Fruit fly (Drosophila melanogaster) whole organism, embryonic: ENCODE results near the gene Rab14.

Experiments used
- Atf6 ChIP-seq: fragments of 200-800 bp; sonication (Bioruptor generic); IDR thresholded peaks from 2 replicates; pipeline ENCODE4 v1.3.6; 2022; ENCODE audit warnings: missing biosample characterization, missing genetic modification characterization
- Awh ChIP-seq: fragments of 200-800 bp; sonication (Bioruptor generic); IDR thresholded peaks from 2 replicates; pipeline ENCODE4, ENCODE4 v1.3.6; 2022; ENCODE audit warnings: missing biosample characterization, missing genetic modification characterization
- Blimp-1 ChIP-seq: fragments of 200-800 bp; sonication (Bioruptor generic); optimal IDR thresholded peaks from 3 replicates; lab custom pipeline; 2018; ENCODE audit warnings: missing biosample characterization, missing genetic modification characterization, mild to moderate bottlenecking, moderate library complexity, missing genetic modification reagents
- CG11723 ChIP-seq: fragments of 200-800 bp; sonication (Bioruptor generic); optimal IDR thresholded peaks from 2 replicates; lab custom pipeline; 2017; ENCODE audit warnings: missing biosample characterization, mild to moderate bottlenecking, missing genetic modification characterization
- CG1233 ChIP-seq: fragments of 200-800 bp; sonication (Bioruptor generic); optimal IDR thresholded peaks from 4 replicates; lab custom pipeline; 2018; ENCODE audit warnings: missing biosample characterization, mild to moderate bottlenecking, missing genetic modification characterization
- CG13296 ChIP-seq: fragments of 200-800 bp; sonication (Bioruptor generic); optimal IDR thresholded peaks from 3 replicates; lab custom pipeline; 2018; ENCODE audit warnings: missing biosample characterization, mild to moderate bottlenecking, missing genetic modification characterization
- CG15269 ChIP-seq: fragments of 200-800 bp; sonication (Bioruptor generic); optimal IDR thresholded peaks from 2 replicates; lab custom pipeline; 2018; ENCODE audit warnings: missing biosample characterization, mild to moderate bottlenecking, missing genetic modification characterization, moderate library complexity
- CG1603 ChIP-seq: fragments of 200-800 bp; sonication (Bioruptor generic); optimal IDR thresholded peaks from 2 replicates; lab custom pipeline; 2019; ENCODE audit warnings: missing biosample characterization, mild to moderate bottlenecking, missing genetic modification characterization, moderate library complexity
- CG16863 ChIP-seq: fragments of 200-800 bp; sonication (Bioruptor generic); optimal IDR thresholded peaks from 3 replicates; lab custom pipeline; 2016; ENCODE audit warnings: missing biosample characterization, missing genetic modification characterization
- CG17359 ChIP-seq: fragments of 200-800 bp; sonication (Bioruptor generic); optimal IDR thresholded peaks from 3 replicates; lab custom pipeline; 2018; ENCODE audit warnings: missing biosample characterization, mild to moderate bottlenecking, missing genetic modification characterization, moderate library complexity
- CG17829 ChIP-seq: fragments of 200-800 bp; optimal IDR thresholded peaks from 2 replicates; lab custom pipeline; 2019; ENCODE audit warnings: missing biosample characterization, mild to moderate bottlenecking, missing genetic modification characterization, moderate library complexity
- CG1832 ChIP-seq: fragments of 200-800 bp; sonication (Bioruptor generic); optimal IDR thresholded peaks from 2 replicates; lab custom pipeline; 2017; ENCODE audit warnings: missing biosample characterization, mild to moderate bottlenecking, missing genetic modification characterization, inconsistent platforms
- CG2116 ChIP-seq: fragments of 200-800 bp; sonication (Bioruptor generic); optimal IDR thresholded peaks from 3 replicates; lab custom pipeline; 2018; ENCODE audit warnings: missing biosample characterization, mild to moderate bottlenecking, missing genetic modification characterization
- CG31224 ChIP-seq: fragments of 200-800 bp; sonication (Bioruptor generic); IDR thresholded peaks from 2 replicates; pipeline ENCODE4 v1.3.6; 2022; ENCODE audit warnings: missing biosample characterization, missing genetic modification characterization
- CG31365 ChIP-seq: fragments of 200-800 bp; sonication (Bioruptor generic); optimal IDR thresholded peaks from 2 replicates; lab custom pipeline; 2018; ENCODE audit warnings: missing biosample characterization, mild to moderate bottlenecking, missing genetic modification characterization
- CG32772 ChIP-seq: fragments of 200-800 bp; sonication (Bioruptor generic); IDR thresholded peaks from 2 replicates; pipeline ENCODE4 v1.3.6; 2022; ENCODE audit warnings: missing biosample characterization, missing genetic modification characterization
- CG4282 ChIP-seq: fragments of 200-800 bp; sonication (Bioruptor generic); optimal IDR thresholded peaks from 2 replicates; lab custom pipeline; 2016; ENCODE audit warnings: missing biosample characterization, missing genetic modification characterization
- CG4360 ChIP-seq: fragments of 200-800 bp; sonication (Bioruptor generic); IDR thresholded peaks from 2 replicates; pipeline ENCODE4 v1.3.6; 2022; ENCODE audit warnings: missing biosample characterization, missing genetic modification characterization
- CG6791 ChIP-seq: fragments of 200-800 bp; sonication (Bioruptor generic); IDR thresholded peaks from 3 replicates; pipeline ENCODE4 v1.3.6; 2022; ENCODE audit warnings: missing biosample characterization, missing genetic modification characterization; ENCODE audit not compliant: partially characterized antibody
- Dp ChIP-seq: fragments of 200-800 bp; sonication (Bioruptor generic); optimal IDR thresholded peaks from 2 replicates; lab custom pipeline; 2018; ENCODE audit warnings: missing biosample characterization, mild to moderate bottlenecking, missing genetic modification characterization, moderate library complexity
- Eip74EF ChIP-seq, 2 experiments: fragments of 200-800 bp in 1 of 2; fragments of >200 bp in 1 of 2; sonication (Bioruptor generic) in 1 of 2; optimal IDR thresholded peaks; 2 replicates each; lab custom pipeline; 2017 to 2019; ENCODE audit warnings: missing biosample characterization in 2 of 2, missing genetic modification characterization in 2 of 2, mild to moderate bottlenecking in 1 of 2, moderate library complexity in 1 of 2
- HLHmδ ChIP-seq: fragments of 200-800 bp; sonication (Bioruptor generic); optimal IDR thresholded peaks from 2 replicates; lab custom pipeline; 2018; ENCODE audit warnings: missing biosample characterization, mild to moderate bottlenecking, missing genetic modification characterization, moderate library complexity
- Hr78 ChIP-seq, 2 experiments: fragments of 200-800 bp in 1 of 2; fragments of >200 bp in 1 of 2; sonication (Bioruptor generic) in 1 of 2; optimal IDR thresholded peaks; 2 replicates each; lab custom pipeline; 2017 to 2019; ENCODE audit warnings: missing biosample characterization in 2 of 2, missing genetic modification characterization in 2 of 2, mild to moderate bottlenecking in 1 of 2, moderate library complexity in 1 of 2
- Lpt ChIP-seq: fragments of >200 bp; optimal IDR thresholded peaks from 2 replicates; lab custom pipeline; 2018; ENCODE audit warnings: missing biosample characterization, missing genetic modification characterization
- Med ChIP-seq: fragments of 200-800 bp; sonication (Bioruptor generic); peaks from one replicate; lab custom pipeline; 2016; ENCODE audit warnings: missing biosample characterization, missing genetic modification characterization, mild to moderate bottlenecking, inconsistent platforms, moderate library complexity
- Nf-YA ChIP-seq: fragments of 200-800 bp; sonication (Bioruptor generic); IDR thresholded peaks from 2 replicates; pipeline ENCODE4 v1.3.6; 2022; ENCODE audit warnings: missing biosample characterization, missing genetic modification characterization
- Trl ChIP-seq, 3 experiments: fragments of >200 bp in 2 of 3; fragments of 200-800 bp in 1 of 3; sonication (Bioruptor generic) in 1 of 3; optimal IDR thresholded peaks; 2 replicates in 1 of 3; 3 replicates in 2 of 3; lab custom pipeline; 2016 to 2017; ENCODE audit warnings: missing biosample characterization in 1 of 3, missing genetic modification characterization in 1 of 3
- abd-A ChIP-seq: fragments of 200-800 bp; sonication (Bioruptor generic); optimal IDR thresholded peaks from 3 replicates; lab custom pipeline; 2019; ENCODE audit warnings: missing biosample characterization, mild to moderate bottlenecking, missing genetic modification characterization, moderate library complexity
- btn ChIP-seq: fragments of 200-800 bp; sonication (Bioruptor generic); optimal IDR thresholded peaks from 2 replicates; lab custom pipeline; 2016; ENCODE audit warnings: missing biosample characterization, missing genetic modification characterization
- cg ChIP-seq: fragments of 200-800 bp; sonication (Bioruptor generic); optimal IDR thresholded peaks from 3 replicates; lab custom pipeline; 2019; ENCODE audit warnings: missing biosample characterization, mild to moderate bottlenecking, missing genetic modification characterization, moderate library complexity
- chm ChIP-seq: fragments of 200-800 bp; sonication (Bioruptor generic); IDR thresholded peaks from 2 replicates; pipeline ENCODE4 v1.3.6; 2022; ENCODE audit warnings: missing biosample characterization, missing genetic modification characterization
- dati ChIP-seq: fragments of 200-800 bp; sonication (Bioruptor generic); IDR thresholded peaks from 2 replicates; pipeline ENCODE4 v1.3.6; 2022; ENCODE audit warnings: missing biosample characterization, missing genetic modification characterization
- insv ChIP-seq, 2 experiments: fragments of 200-800 bp; sonication (Bioruptor generic); optimal IDR thresholded peaks; 3 replicates each; lab custom pipeline; 2016 to 2018; ENCODE audit warnings: missing biosample characterization in 2 of 2, missing genetic modification characterization in 2 of 2
- inv ChIP-seq: fragments of 200-800 bp; sonication (Bioruptor generic); IDR thresholded peaks from 2 replicates; pipeline ENCODE4 v1.3.6; 2022; ENCODE audit warnings: missing biosample characterization, missing genetic modification characterization; ENCODE audit not compliant: partially characterized antibody
- jigr1 ChIP-seq: fragments of 200-800 bp; sonication (Bioruptor generic); IDR thresholded peaks from 3 replicates; pipeline ENCODE4 v1.3.6; 2022; ENCODE audit warnings: missing biosample characterization, missing genetic modification characterization
- kni ChIP-seq: fragments of 200-800 bp; sonication (Bioruptor generic); optimal IDR thresholded peaks from 3 replicates; lab custom pipeline; 2017; ENCODE audit warnings: mild to moderate bottlenecking, missing biosample characterization, missing genetic modification reagents, missing genetic modification characterization
- lov ChIP-seq, 2 experiments: fragments of 200-800 bp in 1 of 2; fragments of >200 bp in 1 of 2; sonication (Bioruptor generic) in 1 of 2; IDR thresholded peaks in 1 of 2; optimal IDR thresholded peaks in 1 of 2; 2 replicates in 1 of 2; 3 replicates in 1 of 2; pipeline versions ENCODE4 v1.3.6 to Lab custom; 2017 to 2022; ENCODE audit warnings: missing biosample characterization in 1 of 2, missing genetic modification characterization in 1 of 2
- maf-S ChIP-seq: fragments of 200-800 bp; sonication (Bioruptor generic); optimal IDR thresholded peaks from 2 replicates; lab custom pipeline; 2016; ENCODE audit warnings: missing biosample characterization, missing genetic modification characterization
- org-1 ChIP-seq: fragments of 200-800 bp; sonication (Bioruptor generic); optimal IDR thresholded peaks from 2 replicates; lab custom pipeline; 2017; ENCODE audit warnings: missing biosample characterization, missing genetic modification characterization
- pita ChIP-seq: fragments of 200-800 bp; sonication (Bioruptor generic); optimal IDR thresholded peaks from 2 replicates; lab custom pipeline; 2017; ENCODE audit warnings: missing biosample characterization, mild to moderate bottlenecking, missing genetic modification characterization
- pros ChIP-seq: fragments of 200-800 bp; sonication (Bioruptor generic); optimal IDR thresholded peaks from 3 replicates; lab custom pipeline; 2019; ENCODE audit warnings: missing biosample characterization, mild to moderate bottlenecking, missing genetic modification characterization, moderate library complexity
- sc ChIP-seq, 3 experiments: fragments of >200 bp in 2 of 3; fragments of 200-800 bp in 1 of 3; sonication (Bioruptor generic) in 1 of 3; optimal IDR thresholded peaks; 2 replicates in 2 of 3; 3 replicates in 1 of 3; lab custom pipeline; 2017; ENCODE audit warnings: mild to moderate bottlenecking in 1 of 3, missing biosample characterization in 1 of 3, missing genetic modification characterization in 1 of 3, missing genetic modification reagents in 1 of 3
- seq ChIP-seq: fragments of 200-800 bp; sonication (Bioruptor generic); IDR thresholded peaks from 2 replicates; pipeline ENCODE4 v1.3.6; 2022; ENCODE audit warnings: missing biosample characterization, missing genetic modification characterization
- sob ChIP-seq: fragments of 200-800 bp; sonication (Bioruptor generic); IDR thresholded peaks from 2 replicates; pipeline ENCODE4 v1.3.6; 2022; ENCODE audit warnings: missing biosample characterization, missing genetic modification characterization
- sqz ChIP-seq: fragments of 200-800 bp; sonication (Bioruptor generic); optimal IDR thresholded peaks from 3 replicates; lab custom pipeline; 2018; ENCODE audit warnings: missing biosample characterization, mild to moderate bottlenecking, missing genetic modification characterization
- ttk ChIP-seq: fragments of 200-800 bp; sonication (Bioruptor generic); IDR thresholded peaks from 2 replicates; pipeline ENCODE4 v2.1.2; 2022; ENCODE audit warnings: missing biosample characterization, missing genetic modification characterization
- vfl ChIP-seq: fragments of 200-800 bp; sonication (Bioruptor generic); optimal IDR thresholded peaks from 2 replicates; lab custom pipeline; 2016; ENCODE audit warnings: missing biosample characterization, missing genetic modification characterization

Rab14 gene

DNA sequence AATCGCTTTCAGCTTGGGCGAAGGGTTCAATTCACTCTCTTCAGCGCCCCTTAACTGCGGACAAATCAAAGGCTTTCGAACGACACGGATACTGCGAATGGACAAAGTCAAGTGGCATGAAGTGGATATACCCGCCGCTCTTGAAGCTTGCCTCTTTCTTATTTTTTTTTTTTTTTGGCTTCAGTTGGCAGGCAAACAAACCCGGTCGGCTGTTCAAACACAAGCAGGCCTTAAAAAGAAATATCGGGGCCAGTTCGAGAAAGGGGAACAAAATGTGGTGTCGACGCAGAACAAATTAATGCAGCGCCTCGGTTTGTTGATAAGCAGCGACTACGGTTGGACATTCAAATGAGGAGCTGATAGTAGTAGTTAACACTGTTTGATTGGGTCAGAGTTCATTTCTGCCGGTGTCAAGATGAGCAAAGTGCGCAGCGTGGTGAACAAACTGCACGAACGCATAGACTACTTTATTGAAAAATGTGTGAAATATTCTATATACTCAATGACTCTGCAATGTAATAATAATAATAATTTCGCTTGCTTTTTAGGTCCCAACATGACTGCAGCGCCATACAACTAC lies 1.9 kb downstream of the Rab14 start:
- TF ChIP-seq sqz (GFP tag; lab: Kevin White, UChicago) = peak; percentile 60
- no peak for TF ChIP-seq Lpt
- no peak for TF ChIP-seq abd-A (tag; lab: Kevin White, UChicago)
- TF ChIP-seq sob = no peak
- no peak for TF ChIP-seq CG31365 (tag; lab: Kevin White, UChicago)
- TF ChIP-seq Nf-YA = no peak
- TF ChIP-seq kni = peak; percentile 49
- peak; percentile 25 for TF ChIP-seq CG17359 (tag; lab: Kevin White, UChicago)
- no peak for TF ChIP-seq pros (GFP tag; lab: Kevin White, UChicago)
- TF ChIP-seq CG32772 (GFP tag; lab: Robert Waterston, UW) = peak; percentile 52
- no peak for TF ChIP-seq HLHmδ (GFP tag; lab: Kevin White, UChicago)
- peak; percentile 76 for TF ChIP-seq Med (GFP tag; lab: Kevin White, UChicago)
- no peak for TF ChIP-seq dati (GFP tag; lab: Robert Waterston, UW)
- no peak for TF ChIP-seq CG17829 (tag; lab: Kevin White, UChicago)
- no peak for TF ChIP-seq CG2116 (GFP tag; lab: Kevin White, UChicago)
- TF ChIP-seq Awh = 0 out of 2 replicates have a peak, but pooled peaks have one; percentile 25
- no peak for TF ChIP-seq sc (optimal IDR thresholded peaks at IDR 0.05; lab: Kevin White, UChicago)
- TF ChIP-seq sc (GFP tag; optimal IDR thresholded peaks at IDR 0.05; lab: Kevin White, UChicago) = no peak
- no peak for TF ChIP-seq Eip74EF (GFP tag; optimal IDR thresholded peaks at IDR 0.05; lab: Kevin White, UChicago)
- no peak for TF ChIP-seq lov (optimal IDR thresholded peaks at IDR 0.05; lab: Kevin White, UChicago)
- TF ChIP-seq lov (GFP tag; IDR thresholded peaks at IDR 0.05; lab: Robert Waterston, UW) = no peak
- TF ChIP-seq CG16863 = no peak
- TF ChIP-seq seq = 0 out of 2 replicates have a peak, but pooled peaks have one; percentile 29
- TF ChIP-seq Hr78 (GFP tag; optimal IDR thresholded peaks at IDR 0.05; lab: Kevin White, UChicago) = peak in 1 of 2 experiments; percentile 91
- no peak for TF ChIP-seq ttk
- TF ChIP-seq vfl (GFP tag; lab: Kevin White, UChicago) = no peak
- 0 out of 2 replicates have a peak, but pooled peaks have one; percentile 62 for TF ChIP-seq chm (GFP tag; lab: Robert Waterston, UW)
- TF ChIP-seq Blimp-1 = peak; percentile 12
- no peak for TF ChIP-seq CG4282

DNA sequence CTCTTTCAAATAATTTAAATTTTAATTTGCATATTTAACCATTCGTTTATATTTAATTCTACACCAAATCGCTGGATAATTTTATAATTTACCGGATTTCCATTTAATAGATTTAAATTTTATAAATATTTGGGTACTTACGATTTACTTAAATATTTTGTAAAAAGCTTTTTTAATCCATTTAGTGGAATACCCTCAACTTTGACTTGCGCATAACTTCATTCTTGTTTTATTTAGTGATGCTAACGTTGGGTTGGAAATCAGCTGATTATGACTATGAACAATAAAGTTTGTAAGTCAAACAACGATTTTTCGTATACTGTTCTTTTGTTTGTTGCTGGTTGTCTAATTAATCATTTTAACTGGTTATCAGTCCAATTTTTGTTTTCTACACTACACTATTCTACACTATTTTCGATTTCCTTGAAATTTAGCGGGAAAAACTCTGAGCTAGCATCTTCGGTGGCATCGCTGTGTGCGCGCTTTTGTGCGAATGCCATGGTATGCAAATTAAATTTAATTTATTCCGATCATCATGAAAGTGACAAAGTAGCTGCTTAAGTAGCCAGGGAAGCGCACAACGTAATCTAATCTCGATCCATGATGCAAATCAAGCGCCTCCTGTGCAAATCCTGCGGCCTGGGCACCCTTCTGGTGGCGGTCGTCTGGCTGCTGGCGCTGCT lies 4.0 kb downstream of the Rab14 start, which contains the start of gene Pgant35A:
Gene Pgant35A, plus strand, starts transcription at position 473 of the 683 bp plus-strand sequence.
- TF ChIP-seq CG11723 (GFP tag; lab: Kevin White, UChicago) (no peak), CG2116 (GFP tag; lab: Kevin White, UChicago) (no peak), Atf6 (GFP tag; lab: Robert Waterston, UW) (peak; percentile 44; the same call in 1 of the 2 replicates), inv (GFP tag; lab: Robert Waterston, UW) (no peak), sob (0 out of 2 replicates have a peak, but pooled peaks have one; percentile 25), CG1832 (GFP tag; lab: Kevin White, UChicago) (no peak), maf-S (peak; percentile 20), Trl (optimal IDR thresholded peaks at IDR 0.05; lab: Kevin White, UChicago) (no peak), Trl (GFP tag; optimal IDR thresholded peaks at IDR 0.05; lab: Kevin White, UChicago) (no peak), CG17359 (tag; lab: Kevin White, UChicago) (peak; percentile 5), CG1603 (tag; lab: Kevin White, UChicago) (peak; percentile 56), CG4360 (GFP tag; lab: Robert Waterston, UW) (no peak), jigr1 (GFP tag; lab: Robert Waterston, UW) (no peak), cg (GFP tag; lab: Kevin White, UChicago) (no peak), CG6791 (GFP tag; lab: Robert Waterston, UW) (no peak), CG1233 (GFP tag; lab: Kevin White, UChicago) (no peak), CG31224 (no peak), CG15269 (tag; lab: Kevin White, UChicago) (peak; percentile 51), Dp (GFP tag; lab: Kevin White, UChicago) (peak; percentile 4), org-1 (no peak), pita (GFP tag; lab: Kevin White, UChicago) (no peak), insv (GFP tag; optimal IDR thresholded peaks at IDR 0.05; lab: Kevin White, UChicago) (no peak), btn (GFP tag; lab: Kevin White, UChicago) (no peak), CG13296 (GFP tag; lab: Kevin White, UChicago) (peak; percentile 36)
